Worm (Caenorhabditis elegans): ENCODE data around the gene rfc-4.

ce11 chrIII:6974952-6975351, 2.9 kb downstream of the rfc-4 start:
- TF ChIP-seq aly-1 (tag; optimal IDR thresholded peaks at IDR 0.05) (no peak), F13C5.2 (tag; optimal IDR thresholded peaks at IDR 0.05) (no peak), ets-7 (tag; optimal IDR thresholded peaks at IDR 0.05) (no peak), tbx-37 (GFP tag; conservative IDR thresholded peaks at IDR 0.05) (no peak), ama-1 (optimal IDR thresholded peaks at IDR 0.05) (no peak)

Data from whole organism, early embryonic.